Fruit fly (Drosophila melanogaster) whole organism, adult: ENCODE results near the gene CG44303.

Experiments
- CG11617 ChIP-seq: fragments of 200-800 bp; sonication (Bioruptor generic); optimal IDR thresholded peaks from 2 replicates; lab custom pipeline; 2017; ENCODE audit warnings: mild to moderate bottlenecking, missing biosample characterization, missing genetic modification reagents, missing genetic modification characterization
- CG12768 ChIP-seq: fragments of 200-800 bp; sonication (Bioruptor generic); optimal IDR thresholded peaks from 2 replicates; lab custom pipeline; 2017; ENCODE audit warnings: missing biosample characterization, missing genetic modification characterization, mild to moderate bottlenecking, moderate library complexity, missing genetic modification reagents
- CG14711 ChIP-seq: fragments of 200-800 bp; sonication (Bioruptor generic); optimal IDR thresholded peaks from 2 replicates; lab custom pipeline; 2018; ENCODE audit warnings: missing biosample characterization, mild to moderate bottlenecking, missing genetic modification characterization, moderate library complexity
- CG1620 ChIP-seq: fragments of 200-800 bp; sonication (Bioruptor generic); optimal IDR thresholded peaks from 2 replicates; lab custom pipeline; 2016; ENCODE audit warnings: missing biosample characterization, missing genetic modification characterization
- CG33017 ChIP-seq: fragments of 200-800 bp; sonication (Bioruptor generic); optimal IDR thresholded peaks from 2 replicates; lab custom pipeline; 2018; ENCODE audit warnings: missing biosample characterization, mild to moderate bottlenecking, missing genetic modification characterization, moderate library complexity
- CG5204 ChIP-seq: fragments of 200-800 bp; sonication (Bioruptor generic); optimal IDR thresholded peaks from 2 replicates; lab custom pipeline; 2016; ENCODE audit warnings: missing biosample characterization, missing genetic modification characterization
- CG7045 ChIP-seq: fragments of 200-800 bp; sonication (Bioruptor generic); optimal IDR thresholded peaks from 2 replicates; lab custom pipeline; 2017; ENCODE audit warnings: missing biosample characterization, mild to moderate bottlenecking, missing genetic modification characterization
- CG7101 ChIP-seq: fragments of 200-800 bp; sonication (Bioruptor generic); optimal IDR thresholded peaks from 2 replicates; lab custom pipeline; 2018; ENCODE audit warnings: missing biosample characterization, mild to moderate bottlenecking, missing genetic modification characterization, moderate library complexity
- Clk ChIP-seq: fragments of 200-800 bp; sonication (Bioruptor generic); optimal IDR thresholded peaks from 2 replicates; lab custom pipeline; 2017; ENCODE audit warnings: missing biosample characterization, missing genetic modification characterization
- Crg-1 ChIP-seq: fragments of 200-800 bp; sonication (Bioruptor generic); optimal IDR thresholded peaks from 2 replicates; lab custom pipeline; 2016; ENCODE audit warnings: missing biosample characterization, missing genetic modification characterization
- Hr96 ChIP-seq: fragments of 200-800 bp; sonication (Bioruptor generic); optimal IDR thresholded peaks from 2 replicates; lab custom pipeline; 2016; ENCODE audit warnings: missing biosample characterization, missing genetic modification characterization
- Mnt ChIP-seq: fragments of 200-800 bp; sonication (Bioruptor generic); optimal IDR thresholded peaks from 2 replicates; lab custom pipeline; 2016; ENCODE audit warnings: missing biosample characterization, mild to moderate bottlenecking, missing genetic modification characterization
- bab1 ChIP-seq: fragments of 200-800 bp; sonication (Bioruptor generic); optimal IDR thresholded peaks from 3 replicates; lab custom pipeline; 2019; ENCODE audit warnings: missing biosample characterization, mild to moderate bottlenecking, missing genetic modification characterization, moderate library complexity
- cic ChIP-seq: fragments of 200-800 bp; sonication (Bioruptor generic); optimal IDR thresholded peaks from 2 replicates; lab custom pipeline; 2017; ENCODE audit warnings: missing biosample characterization, mild to moderate bottlenecking, missing genetic modification characterization, moderate library complexity
- cnc ChIP-seq, 2 experiments: fragments of >200 bp; optimal IDR thresholded peaks; 2 replicates each; lab custom pipeline; 2017
- kay ChIP-seq: fragments of 200-800 bp; sonication (Bioruptor generic); peaks from one replicate; lab custom pipeline; 2016; ENCODE audit warnings: missing biosample characterization, missing genetic modification characterization, borderline replicate concordance
- ovo ChIP-seq: fragments of 200-800 bp; sonication (Bioruptor generic); optimal IDR thresholded peaks from 2 replicates; lab custom pipeline; 2016; ENCODE audit warnings: missing biosample characterization, missing genetic modification characterization
- pad ChIP-seq: fragments of 200-800 bp; sonication (Bioruptor generic); optimal IDR thresholded peaks from 3 replicates; lab custom pipeline; 2017; ENCODE audit warnings: missing biosample characterization, missing genetic modification characterization, mild to moderate bottlenecking, moderate library complexity, missing genetic modification reagents
- tj ChIP-seq: fragments of 200-800 bp; sonication (Bioruptor generic); optimal IDR thresholded peaks from 3 replicates; lab custom pipeline; 2017; ENCODE audit warnings: missing biosample characterization, mild to moderate bottlenecking, missing genetic modification characterization, moderate library complexity
- toe ChIP-seq: fragments of 200-800 bp; sonication (Bioruptor generic); optimal IDR thresholded peaks from 2 replicates; lab custom pipeline; 2016; ENCODE audit warnings: missing biosample characterization, missing genetic modification characterization

The CG44303 gene

dm6 chrX:6708580-6709199 lies 21.5 kb upstream of the CG44303 start:
- TF ChIP-seq cnc (optimal IDR thresholded peaks at IDR 0.05; lab: Kevin White, UChicago), result no peak
- no peak for TF ChIP-seq CG7101 (tag; lab: Kevin White, UChicago)
- TF ChIP-seq kay (GFP tag; lab: Kevin White, UChicago), result no peak
- TF ChIP-seq CG14711 (tag; lab: Kevin White, UChicago), result no peak
- peak; percentile 52 for TF ChIP-seq cic (GFP tag; lab: Kevin White, UChicago)
- no peak for TF ChIP-seq Crg-1
- no peak for TF ChIP-seq Mnt (GFP tag; lab: Kevin White, UChicago)

- TF ChIP-seq tj (GFP tag; lab: Kevin White, UChicago), result no peak
These were observed 20.9 kb upstream of the CG44303 start for dm6 chrX:6708138-6708537.

DNA sequence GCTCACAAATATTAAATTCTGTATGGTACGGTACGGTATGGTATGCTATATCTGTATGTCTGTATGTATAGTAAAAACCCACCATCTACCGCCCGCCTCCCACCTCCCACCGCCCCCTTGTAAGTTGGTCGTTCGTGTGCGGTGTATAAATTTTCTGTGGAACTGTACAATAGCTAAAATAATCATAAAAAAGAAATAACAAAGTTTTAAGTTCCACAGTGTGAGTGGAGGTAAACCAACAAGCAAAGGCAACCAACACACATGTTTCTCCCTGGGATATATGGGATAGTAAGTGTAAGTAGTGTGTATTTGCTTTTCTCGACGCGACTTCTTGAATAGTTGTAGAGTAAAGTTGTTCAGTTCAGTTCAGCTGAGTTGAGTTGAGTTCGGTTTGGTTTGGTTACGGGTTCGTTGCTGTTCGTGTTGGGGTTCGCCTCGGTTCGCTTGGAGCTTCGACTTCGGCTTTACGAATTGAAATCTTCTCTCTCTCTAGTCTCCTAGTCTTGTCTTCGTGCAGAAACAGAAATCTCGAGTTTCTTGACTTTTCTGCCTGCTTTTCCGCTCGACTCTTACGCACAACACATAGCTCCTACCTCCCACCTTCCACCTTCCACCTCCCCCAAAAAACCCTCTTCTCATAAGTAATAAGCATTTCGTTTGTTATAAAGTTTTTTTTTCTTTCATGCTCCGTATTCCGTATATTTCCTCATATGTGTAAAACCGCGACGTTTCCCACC lies 19.5 kb upstream of the CG44303 start:
- TF ChIP-seq ovo (GFP tag; lab: Kevin White, UChicago), result no peak
- TF ChIP-seq cnc (optimal IDR thresholded peaks at IDR 0.05; lab: Kevin White, UChicago), result no peak
- peak; percentile 67 for TF ChIP-seq cic (GFP tag; lab: Kevin White, UChicago)
- TF ChIP-seq CG5204 (GFP tag; lab: Kevin White, UChicago), result no peak
- TF ChIP-seq bab1, result peak; percentile 23
- no peak for TF ChIP-seq CG7045 (GFP tag; lab: Kevin White, UChicago)
- TF ChIP-seq CG1620, result no peak
- no peak for TF ChIP-seq CG33017 (tag; lab: Kevin White, UChicago)
- no peak for TF ChIP-seq CG14711 (tag; lab: Kevin White, UChicago)
- TF ChIP-seq kay (GFP tag; lab: Kevin White, UChicago), result no peak
- TF ChIP-seq Mnt (GFP tag; lab: Kevin White, UChicago), result no peak
- TF ChIP-seq Clk, result no peak

DNA sequence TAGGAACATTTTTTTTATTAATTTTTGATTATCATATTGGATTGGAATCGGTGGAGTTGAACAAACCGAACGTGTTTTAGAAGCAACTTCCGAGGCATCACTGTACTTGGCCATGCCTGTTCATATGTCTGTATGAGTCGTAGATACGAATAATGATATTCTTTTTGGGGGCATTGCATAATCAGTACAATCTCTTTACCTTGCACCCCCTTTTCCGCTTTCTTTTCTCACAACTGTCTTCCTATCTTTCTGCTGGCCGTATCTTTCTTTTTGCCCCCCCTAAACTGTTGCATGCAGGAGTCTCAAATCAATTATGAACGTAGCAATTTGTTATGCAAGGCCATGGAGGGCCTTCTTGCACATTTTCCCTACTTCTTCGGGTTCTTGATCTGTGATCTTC lies 18.7 kb upstream of the CG44303 start:
- TF ChIP-seq CG5204 (GFP tag; lab: Kevin White, UChicago) (no peak), pad (GFP tag; lab: Kevin White, UChicago) (no peak), CG7101 (tag; lab: Kevin White, UChicago) (no peak)

- TF ChIP-seq CG7101 (tag; lab: Kevin White, UChicago), result peak; percentile 24
- TF ChIP-seq pad (GFP tag; lab: Kevin White, UChicago), result no peak
- TF ChIP-seq toe (GFP tag; lab: Kevin White, UChicago), result peak; percentile 6
- no peak for TF ChIP-seq Crg-1
- TF ChIP-seq cic (GFP tag; lab: Kevin White, UChicago), result peak; percentile 66
- TF ChIP-seq cnc (optimal IDR thresholded peaks at IDR 0.05; lab: Kevin White, UChicago), result no peak
- no peak for TF ChIP-seq Clk
- peak; percentile 13 for TF ChIP-seq CG12768 (GFP tag; lab: Kevin White, UChicago)
- TF ChIP-seq CG14711 (tag; lab: Kevin White, UChicago), result peak; percentile 0
- peak; percentile 2 for TF ChIP-seq CG7045 (GFP tag; lab: Kevin White, UChicago)
- TF ChIP-seq Mnt (GFP tag; lab: Kevin White, UChicago), result peak; percentile 33
- TF ChIP-seq CG33017 (tag; lab: Kevin White, UChicago), result no peak
- TF ChIP-seq bab1, result no peak
- peak; percentile 24 for TF ChIP-seq CG11617 (GFP tag; lab: Kevin White, UChicago)
- peak; percentile 87 for TF ChIP-seq tj (GFP tag; lab: Kevin White, UChicago)
- no peak for TF ChIP-seq ovo (GFP tag; lab: Kevin White, UChicago)
- no peak for TF ChIP-seq kay (GFP tag; lab: Kevin White, UChicago)
- peak; percentile 47 for TF ChIP-seq Hr96
- TF ChIP-seq CG5204 (GFP tag; lab: Kevin White, UChicago), result no peak
- no peak for TF ChIP-seq CG1620
These were observed 18.0 kb upstream of the CG44303 start for dm6 chrX:6705059-6705802.

- TF ChIP-seq tj (GFP tag; lab: Kevin White, UChicago) (no peak), toe (GFP tag; lab: Kevin White, UChicago) (no peak), cnc (optimal IDR thresholded peaks at IDR 0.05; lab: Kevin White, UChicago) (no peak), pad (GFP tag; lab: Kevin White, UChicago) (no peak), CG1620 (no peak), cic (GFP tag; lab: Kevin White, UChicago) (no peak), Clk (no peak), CG12768 (GFP tag; lab: Kevin White, UChicago) (no peak), ovo (GFP tag; lab: Kevin White, UChicago) (no peak), CG14711 (tag; lab: Kevin White, UChicago) (no peak), bab1 (no peak), Hr96 (no peak), CG33017 (tag; lab: Kevin White, UChicago) (no peak), CG11617 (GFP tag; lab: Kevin White, UChicago) (no peak), CG5204 (GFP tag; lab: Kevin White, UChicago) (no peak), CG7101 (tag; lab: Kevin White, UChicago) (no peak), Mnt (GFP tag; lab: Kevin White, UChicago) (no peak)
These were observed 16.7 kb upstream of the CG44303 start for dm6 chrX:6703957-6704356.
